Worm (Caenorhabditis elegans): Measurements from ENCODE around the gene K01D12.20.

The K01D12.20 gene

ce11 chrV:12443754-12444153 lies 43.1 kb upstream of the K01D12.20 start, which contains the start of gene pals-39:
pals-39 (minus strand) TSS chrV:12443854.
- TF ChIP-seq lsy-2 (tag; optimal IDR thresholded peaks at IDR 0.05) (no peak), spr-3 (GFP tag; optimal IDR thresholded peaks at IDR 0.05) (no peak), egl-27 (tag; optimal IDR thresholded peaks at IDR 0.05) (no peak), daf-16 (GFP tag; optimal IDR thresholded peaks at IDR 0.05) (no peak), daf-16 (tag; optimal IDR thresholded peaks at IDR 0.05) (peak; percentile 64), pqm-1 (tag; optimal IDR thresholded peaks at IDR 0.05) (peak; percentile 21), skn-1 (tag; optimal IDR thresholded peaks at IDR 0.05) (no peak)

ce11 chrV:12441420-12441819 lies 40.8 kb upstream of the K01D12.20 start, which contains the start of gene pals-37:
pals-37 (minus strand) TSS chrV:12441520.
- TF ChIP-seq spr-1 (tag; optimal IDR thresholded peaks at IDR 0.05) = no peak
- TF ChIP-seq ZK337.2 (GFP tag; IDR thresholded peaks at IDR 0.05) = no peak
- TF ChIP-seq dmd-8 (GFP tag; IDR thresholded peaks at IDR 0.05) = no peak
- TF ChIP-seq spr-3 (GFP tag; optimal IDR thresholded peaks at IDR 0.05) = no peak
- TF ChIP-seq hmg-1.1 (GFP tag; IDR thresholded peaks at IDR 0.05) = no peak
- no peak for TF ChIP-seq D1046.2 (GFP tag; IDR thresholded peaks at IDR 0.05)
- TF ChIP-seq lin-15B (tag; optimal IDR thresholded peaks at IDR 0.05) = no peak
- no peak for TF ChIP-seq fos-1 (tag; optimal IDR thresholded peaks at IDR 0.05)
- TF ChIP-seq ama-1 (optimal IDR thresholded peaks at IDR 0.05) = no peak
- TF ChIP-seq unc-130 (GFP tag; optimal IDR thresholded peaks at IDR 0.05) = no peak
- no peak for TF ChIP-seq pha-4 (GFP tag; IDR thresholded peaks at IDR 0.05)
- no peak for TF ChIP-seq pha-4 (tag; optimal IDR thresholded peaks at IDR 0.05)
- TF ChIP-seq daf-8 (GFP tag; IDR thresholded peaks at IDR 0.05) = no peak
- TF ChIP-seq egl-43 (GFP tag; IDR thresholded peaks at IDR 0.05) = no peak
- no peak for TF ChIP-seq mxl-2 (GFP tag; conservative IDR thresholded peaks at IDR 0.05)
- no peak for TF ChIP-seq snpc-4 (tag; optimal IDR thresholded peaks at IDR 0.05)
- no peak for TF ChIP-seq F44E2.7 (GFP tag; IDR thresholded peaks at IDR 0.05)

DNA sequence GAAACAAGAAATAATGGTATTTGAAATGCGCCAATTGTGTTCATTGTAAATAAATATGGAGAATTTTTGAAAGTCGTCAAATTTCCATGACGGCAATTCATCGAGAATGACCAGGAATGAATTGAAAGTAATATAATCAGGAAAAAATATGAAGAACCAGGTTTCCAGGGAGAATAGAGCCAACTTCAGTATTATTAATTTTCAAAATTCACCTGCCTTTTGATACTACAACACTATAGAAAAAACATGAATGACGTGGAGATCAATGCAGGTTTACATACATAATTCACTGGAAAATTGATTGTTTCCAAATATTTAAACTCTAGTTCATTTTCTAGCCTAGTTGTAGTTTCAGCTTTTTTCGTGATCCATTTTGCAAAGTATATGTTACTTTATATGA lies 33.1 kb upstream of the K01D12.20 start, which contains the start of gene srh-25:
TSS of gene srh-25 (minus strand) at position 101 of the 400 bp plus-strand sequence.
- TF ChIP-seq dmd-6 (GFP tag; IDR thresholded peaks at IDR 0.05) = no peak
- TF ChIP-seq spr-3 (GFP tag; optimal IDR thresholded peaks at IDR 0.05) = no peak
- TF ChIP-seq dmd-9 (GFP tag; IDR thresholded peaks at IDR 0.05) = no peak
- no peak for TF ChIP-seq Y48G9A.11 (GFP tag; IDR thresholded peaks at IDR 0.05)
- TF ChIP-seq set-16 (GFP tag; IDR thresholded peaks at IDR 0.05) = no peak
- TF ChIP-seq F37D6.2 (tag; optimal IDR thresholded peaks at IDR 0.05) = no peak
- no peak for TF ChIP-seq nhr-25 (tag; optimal IDR thresholded peaks at IDR 0.05; ENCODE audit: borderline replicate concordance, insufficient read depth)
- TF ChIP-seq T20F7.1 (GFP tag; optimal IDR thresholded peaks at IDR 0.05) = no peak
- TF ChIP-seq tra-1 (GFP tag; IDR thresholded peaks at IDR 0.05) = no peak
- no peak for TF ChIP-seq ces-1 (GFP tag; optimal IDR thresholded peaks at IDR 0.05)
- TF ChIP-seq nhr-48 (tag; optimal IDR thresholded peaks at IDR 0.05) = no peak
- no peak for TF ChIP-seq jun-1 (tag; optimal IDR thresholded peaks at IDR 0.05)
- TF ChIP-seq ama-1 (optimal IDR thresholded peaks at IDR 0.05) = no peak
- no peak for TF ChIP-seq nhr-6 (tag; optimal IDR thresholded peaks at IDR 0.05)
- TF ChIP-seq nhr-11 (tag; optimal IDR thresholded peaks at IDR 0.05) = no peak
- TF ChIP-seq ceh-44 (GFP tag; IDR thresholded peaks at IDR 0.05) = no peak
- TF ChIP-seq lsy-2 (tag; optimal IDR thresholded peaks at IDR 0.05) = no peak
- no peak for TF ChIP-seq skn-1 (tag; optimal IDR thresholded peaks at IDR 0.05)
- TF ChIP-seq zfp-2 (tag; optimal IDR thresholded peaks at IDR 0.05) = no peak

DNA sequence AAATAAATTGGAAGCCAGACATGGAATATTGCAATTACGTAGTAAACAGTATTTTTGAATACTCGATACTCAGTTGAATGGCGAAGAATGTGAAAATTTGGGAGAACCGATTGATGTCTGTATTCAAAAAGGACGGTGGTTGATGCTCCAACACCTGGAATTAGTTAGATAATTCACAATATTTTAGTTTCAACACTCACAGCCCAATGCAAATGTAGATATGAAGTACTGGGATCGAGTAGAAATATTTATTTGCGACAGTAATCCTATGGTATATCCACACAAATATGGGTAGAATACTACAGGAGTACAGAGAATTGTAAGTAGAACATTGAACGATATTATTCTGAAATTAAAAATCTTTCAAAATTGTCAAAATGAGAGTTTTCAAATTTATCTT lies 32.5 kb upstream of the K01D12.20 start:
- TF ChIP-seq skn-1 (tag; optimal IDR thresholded peaks at IDR 0.05) (no peak), T20F7.1 (GFP tag; optimal IDR thresholded peaks at IDR 0.05) (no peak), unc-62 (GFP tag; optimal IDR thresholded peaks at IDR 0.05 in 1 of 2) (peak in 1 of 2 experiments; percentile 94), unc-62 (tag; optimal IDR thresholded peaks at IDR 0.05) (no peak)
